Worm (Caenorhabditis elegans) whole organism, early embryonic: ENCODE measurements around the gene ribo-1.

Experiments used
- B0310.2 ChIP-seq: sonication (generic microtip); optimal IDR thresholded peaks from 2 replicates; lab custom pipeline; 2016; ENCODE audit warnings: mild to moderate bottlenecking, missing genetic modification characterization, missing compliant biosample characterization
- F13C5.2 ChIP-seq: sonication (generic microtip); optimal IDR thresholded peaks from 2 replicates; lab custom pipeline; 2017; ENCODE audit warnings: mild to moderate bottlenecking, missing genetic modification characterization, inconsistent platforms, missing compliant biosample characterization
- aly-1 ChIP-seq: sonication (generic microtip); optimal IDR thresholded peaks from 2 replicates; lab custom pipeline; 2016; ENCODE audit warnings: missing genetic modification characterization, missing compliant biosample characterization
- ama-1 ChIP-seq: fragments of 150-350 bp; optimal IDR thresholded peaks from 2 replicates; lab custom pipeline; 2014
- ceh-36 ChIP-seq: sonication (generic microtip); optimal IDR thresholded peaks from 2 replicates; lab custom pipeline; 2016; ENCODE audit warnings: missing genetic modification characterization, inconsistent platforms, missing compliant biosample characterization
- ets-7 ChIP-seq: sonication (generic microtip); optimal IDR thresholded peaks from 2 replicates; lab custom pipeline; 2016; ENCODE audit warnings: missing genotype, missing genetic modification characterization, missing compliant biosample characterization
- flt-1 ChIP-seq: fragments of 200-800 bp; sonication (Bioruptor generic); IDR thresholded peaks from 2 replicates; pipeline ENCODE4 v1.3.6; 2022; ENCODE audit warnings: missing genetic modification characterization, missing compliant biosample characterization
- hmg-4 ChIP-seq: fragments of 200-800 bp; sonication (Bioruptor generic); optimal IDR thresholded peaks from 2 replicates; lab custom pipeline; 2018; ENCODE audit warnings: mild to moderate bottlenecking, missing genetic modification characterization, missing compliant biosample characterization
- hnd-1 ChIP-seq: sonication (generic microtip); optimal IDR thresholded peaks from 2 replicates; lab custom pipeline; 2016; ENCODE audit warnings: missing genetic modification characterization, missing compliant biosample characterization
- scrt-1 ChIP-seq: fragments of 200-800 bp; sonication (Bioruptor generic); IDR thresholded peaks from 2 replicates; pipeline ENCODE4 v1.3.6; 2022; ENCODE audit warnings: missing genetic modification characterization, missing compliant biosample characterization
- sea-1 ChIP-seq: fragments of 200-800 bp; sonication (Bioruptor generic); conservative IDR thresholded peaks from 2 replicates; pipeline ENCODE4 v1.3.6; 2022; ENCODE audit warnings: missing genetic modification characterization, missing compliant biosample characterization
- tbx-37 ChIP-seq: fragments of 200-800 bp; sonication (Bioruptor generic); conservative IDR thresholded peaks from 2 replicates; pipeline ENCODE4 v1.3.6; 2022; ENCODE audit warnings: missing genetic modification reagents, missing genetic modification characterization, missing compliant biosample characterization
- tra-4 ChIP-seq: sonication (generic microtip); optimal IDR thresholded peaks from 2 replicates; lab custom pipeline; 2017; ENCODE audit warnings: missing genetic modification characterization, missing compliant biosample characterization

ce11 chrIV:6928417-6928816 is 17.9 kb downstream of the ribo-1 start, which contains the start of gene cest-6:
- no peak for TF ChIP-seq tbx-37
- no peak for TF ChIP-seq flt-1 (GFP tag; lab: Robert Waterston, UW)
- no peak for TF ChIP-seq ama-1 (lab: Kevin White, UChicago)
- no peak for TF ChIP-seq ceh-36 (tag; lab: Kevin White, UChicago)
- TF ChIP-seq scrt-1 (GFP tag; lab: Robert Waterston, UW) = no peak
- no peak for TF ChIP-seq sea-1 (GFP tag; lab: Robert Waterston, UW)
- TF ChIP-seq aly-1 (tag; lab: Kevin White, UChicago) = no peak
- no peak for TF ChIP-seq B0310.2 (tag; lab: Kevin White, UChicago)
- no peak for TF ChIP-seq hmg-4 (GFP tag; lab: Kevin White, UChicago)
- no peak for TF ChIP-seq tra-4 (tag; lab: Kevin White, UChicago)
- TF ChIP-seq F13C5.2 (tag; lab: Kevin White, UChicago) = no peak
- TF ChIP-seq hnd-1 (tag; lab: Kevin White, UChicago) = no peak
- TF ChIP-seq ets-7 = no peak
